Fruit fly (Drosophila melanogaster) whole organism, embryonic: Measurements from ENCODE around the gene CG33268.

Experiments used
- Asciz ChIP-seq: fragments of 200-800 bp; sonication (Bioruptor generic); optimal IDR thresholded peaks from 2 replicates; lab custom pipeline; 2017; ENCODE audit warnings: missing biosample characterization, mild to moderate bottlenecking, missing genetic modification characterization, missing genetic modification reagents
- Bdp1 ChIP-seq: fragments of 200-800 bp; sonication (Bioruptor generic); optimal IDR thresholded peaks from 3 replicates; lab custom pipeline; 2016; ENCODE audit warnings: missing biosample characterization, missing genetic modification characterization
- Bgb ChIP-seq: fragments of 200-800 bp; sonication (Bioruptor generic); IDR thresholded peaks from 2 replicates; pipeline ENCODE4 v1.3.6; 2022; ENCODE audit warnings: missing biosample characterization, missing genetic modification characterization; ENCODE audit not compliant: partially characterized antibody
- C15 ChIP-seq: fragments of 200-800 bp; sonication (Bioruptor generic); IDR thresholded peaks from 3 replicates; pipeline ENCODE4 v1.3.6; 2022; ENCODE audit warnings: missing biosample characterization, missing genetic modification characterization
- CG10267 ChIP-seq: fragments of 200-800 bp; sonication (Bioruptor generic); optimal IDR thresholded peaks from 2 replicates; lab custom pipeline; 2018; ENCODE audit warnings: missing biosample characterization, mild to moderate bottlenecking, missing genetic modification characterization, moderate library complexity
- CG11085 ChIP-seq: fragments of 200-800 bp; sonication (Bioruptor generic); IDR thresholded peaks from 2 replicates; pipeline ENCODE4 v1.3.6; 2022; ENCODE audit warnings: missing biosample characterization, missing genetic modification characterization
- CG12155 ChIP-seq: fragments of 200-800 bp; sonication (Bioruptor generic); optimal IDR thresholded peaks from 3 replicates; lab custom pipeline; 2016; ENCODE audit warnings: missing biosample characterization, missing genetic modification characterization
- CG14860 ChIP-seq: fragments of 200-800 bp; sonication (Bioruptor generic); IDR thresholded peaks from 3 replicates; pipeline ENCODE4 v1.3.6; 2022; ENCODE audit warnings: missing biosample characterization, missing genetic modification characterization; ENCODE audit not compliant: partially characterized antibody
- CG16779 ChIP-seq: fragments of 200-800 bp; sonication (Bioruptor generic); IDR thresholded peaks from 2 replicates; pipeline ENCODE4 v1.3.6; 2022; ENCODE audit warnings: missing biosample characterization, missing genetic modification characterization
- CG17612 ChIP-seq: fragments of 200-800 bp; sonication (Bioruptor generic); IDR thresholded peaks from 2 replicates; pipeline ENCODE4 v1.3.6; 2022; ENCODE audit warnings: missing biosample characterization, missing genetic modification characterization
- CG17802 ChIP-seq: fragments of 200-800 bp; sonication (Bioruptor generic); optimal IDR thresholded peaks from 2 replicates; lab custom pipeline; 2018; ENCODE audit warnings: missing biosample characterization, mild to moderate bottlenecking, missing genetic modification characterization, moderate library complexity
- CG30431 ChIP-seq: fragments of 200-800 bp; sonication (Bioruptor generic); optimal IDR thresholded peaks from 2 replicates; lab custom pipeline; 2017; ENCODE audit warnings: missing biosample characterization, missing genetic modification characterization
- CG31224 ChIP-seq: fragments of 200-800 bp; sonication (Bioruptor generic); IDR thresholded peaks from 2 replicates; pipeline ENCODE4 v1.3.6; 2022; ENCODE audit warnings: missing biosample characterization, missing genetic modification characterization
- CG3281 ChIP-seq: fragments of 200-800 bp; sonication (Bioruptor generic); optimal IDR thresholded peaks from 3 replicates; lab custom pipeline; 2017; ENCODE audit warnings: missing biosample characterization, mild to moderate bottlenecking, missing genetic modification characterization
- CG4360 ChIP-seq: fragments of 200-800 bp; sonication (Bioruptor generic); IDR thresholded peaks from 2 replicates; pipeline ENCODE4 v1.3.6; 2022; ENCODE audit warnings: missing biosample characterization, missing genetic modification characterization
- CG4404 ChIP-seq: fragments of 200-800 bp; sonication (Bioruptor generic); IDR thresholded peaks from 2 replicates; pipeline ENCODE4 v1.3.6; 2022; ENCODE audit warnings: missing biosample characterization, missing genetic modification characterization
- CG6813 ChIP-seq: fragments of 200-800 bp; sonication (Bioruptor generic); optimal IDR thresholded peaks from 2 replicates; lab custom pipeline; 2017; ENCODE audit warnings: missing biosample characterization, missing genetic modification characterization, mild to moderate bottlenecking, moderate library complexity, missing genetic modification reagents
- CG7987 ChIP-seq: fragments of 200-800 bp; sonication (Bioruptor generic); optimal IDR thresholded peaks from 2 replicates; lab custom pipeline; 2018; ENCODE audit warnings: missing biosample characterization, mild to moderate bottlenecking, missing genetic modification characterization, moderate library complexity
- CG8290 ChIP-seq, 3 experiments: fragments of 200-800 bp; sonication (Bioruptor generic); optimal IDR thresholded peaks; 2 replicates each; lab custom pipeline; 2016 to 2019; ENCODE audit warnings: missing biosample characterization in 3 of 3, missing genetic modification characterization in 3 of 3, mild to moderate bottlenecking in 2 of 3, moderate library complexity in 1 of 3
- CG8765 ChIP-seq: fragments of 200-800 bp; sonication (Bioruptor generic); IDR thresholded peaks from 2 replicates; pipeline ENCODE4 v1.3.6; 2022; ENCODE audit warnings: missing biosample characterization, missing genetic modification characterization
- Chrac-16 ChIP-seq: fragments of 200-800 bp; sonication (Bioruptor generic); optimal IDR thresholded peaks from 3 replicates; lab custom pipeline; 2016; ENCODE audit warnings: missing biosample characterization, missing genetic modification characterization
- CrebB ChIP-seq: fragments of 200-800 bp; sonication (Bioruptor generic); optimal IDR thresholded peaks from 3 replicates; lab custom pipeline; 2018; ENCODE audit warnings: missing biosample characterization, mild to moderate bottlenecking, missing genetic modification characterization
- Deaf1 ChIP-seq: fragments of 200-800 bp; optimal IDR thresholded peaks from 3 replicates; lab custom pipeline; 2019; ENCODE audit warnings: missing biosample characterization, mild to moderate bottlenecking, missing genetic modification characterization, moderate library complexity
- Dip3 ChIP-seq: fragments of 200-800 bp; sonication (Bioruptor generic); optimal IDR thresholded peaks from 3 replicates; lab custom pipeline; 2016; ENCODE audit warnings: missing biosample characterization, missing genetic modification characterization
- Drgx ChIP-seq: fragments of 200-800 bp; sonication (Bioruptor generic); IDR thresholded peaks from 2 replicates; pipeline ENCODE4 v1.3.6; 2022; ENCODE audit warnings: missing biosample characterization, missing genetic modification characterization
- Fer2 ChIP-seq: fragments of 200-800 bp; sonication (Bioruptor generic); optimal IDR thresholded peaks from 2 replicates; lab custom pipeline; 2018; ENCODE audit warnings: missing biosample characterization, mild to moderate bottlenecking, missing genetic modification characterization, moderate library complexity
- HLH4C ChIP-seq: fragments of 200-800 bp; sonication (Bioruptor generic); IDR thresholded peaks from 3 replicates; pipeline ENCODE4 v1.3.6; 2022; ENCODE audit warnings: missing biosample characterization, missing genetic modification characterization; ENCODE audit not compliant: partially characterized antibody
- HmgZ ChIP-seq: fragments of 200-800 bp; sonication (Bioruptor generic); optimal IDR thresholded peaks from 2 replicates; lab custom pipeline; 2018; ENCODE audit warnings: missing biosample characterization, mild to moderate bottlenecking, missing genetic modification characterization
- Max ChIP-seq: fragments of 200-800 bp; sonication (Bioruptor generic); optimal IDR thresholded peaks from 2 replicates; lab custom pipeline; 2016; ENCODE audit warnings: missing biosample characterization, mild to moderate bottlenecking, missing genetic modification characterization
- Med ChIP-seq: fragments of 200-800 bp; sonication (Bioruptor generic); peaks from one replicate; lab custom pipeline; 2016; ENCODE audit warnings: missing biosample characterization, missing genetic modification characterization, mild to moderate bottlenecking, inconsistent platforms, moderate library complexity
- Nf-YC ChIP-seq: fragments of 200-800 bp; optimal IDR thresholded peaks from 3 replicates; lab custom pipeline; 2019; ENCODE audit warnings: missing biosample characterization, mild to moderate bottlenecking, missing genetic modification characterization, moderate library complexity
- Pdp1 ChIP-seq, 2 experiments: fragments of 200-800 bp; sonication (Bioruptor generic); optimal IDR thresholded peaks; 3 replicates each; lab custom pipeline; 2016; ENCODE audit warnings: missing biosample characterization in 2 of 2, missing genetic modification characterization in 2 of 2, mild to moderate bottlenecking in 1 of 2, moderate library complexity in 1 of 2
- Side ChIP-seq: fragments of 200-800 bp; sonication (Bioruptor generic); optimal IDR thresholded peaks from 2 replicates; lab custom pipeline; 2016; ENCODE audit warnings: missing biosample characterization, missing genetic modification characterization
- Sox100B ChIP-seq: fragments of 200-800 bp; sonication (Bioruptor generic); optimal IDR thresholded peaks from 3 replicates; lab custom pipeline; 2018; ENCODE audit warnings: missing biosample characterization, mild to moderate bottlenecking, missing genetic modification characterization
- bsh ChIP-seq, 2 experiments: fragments of 200-800 bp; sonication (Bioruptor generic); optimal IDR thresholded peaks; 2 replicates each; lab custom pipeline; 2017 to 2018; ENCODE audit warnings: mild to moderate bottlenecking in 2 of 2, missing biosample characterization in 2 of 2, missing genetic modification characterization in 2 of 2, moderate library complexity in 1 of 2
- dan ChIP-seq: fragments of 200-800 bp; sonication (Bioruptor generic); IDR thresholded peaks from 2 replicates; pipeline ENCODE4 v1.3.6; 2022; ENCODE audit warnings: missing biosample characterization, missing genetic modification characterization
- gro ChIP-seq: fragments of 200-800 bp; sonication (Bioruptor generic); optimal IDR thresholded peaks from 2 replicates; lab custom pipeline; 2016; ENCODE audit warnings: missing biosample characterization, missing genetic modification characterization
- hkb ChIP-seq, 2 experiments: fragments of 200-800 bp in 1 of 2; fragments of >200 bp in 1 of 2; sonication (Bioruptor generic) in 1 of 2; IDR thresholded peaks in 1 of 2; optimal IDR thresholded peaks in 1 of 2; 2 replicates each; pipeline versions ENCODE4 v1.3.6 to Lab custom; 2017 to 2022; ENCODE audit warnings: missing biosample characterization in 1 of 2, missing genetic modification characterization in 1 of 2
- inv ChIP-seq: fragments of 200-800 bp; sonication (Bioruptor generic); IDR thresholded peaks from 2 replicates; pipeline ENCODE4 v1.3.6; 2022; ENCODE audit warnings: missing biosample characterization, missing genetic modification characterization; ENCODE audit not compliant: partially characterized antibody
- lilli ChIP-seq: fragments of 200-800 bp; sonication (Bioruptor generic); optimal IDR thresholded peaks from 3 replicates; lab custom pipeline; 2016; ENCODE audit warnings: missing biosample characterization, missing genetic modification characterization
- nom ChIP-seq: fragments of 200-800 bp; sonication (Bioruptor generic); optimal IDR thresholded peaks from 2 replicates; lab custom pipeline; 2017; ENCODE audit warnings: missing biosample characterization, missing genetic modification characterization, mild to moderate bottlenecking, moderate library complexity, missing genetic modification reagents
- rib ChIP-seq: fragments of 200-800 bp; sonication (Bioruptor generic); IDR thresholded peaks from 2 replicates; pipeline ENCODE4 v1.3.6; 2022; ENCODE audit warnings: missing biosample characterization, missing genetic modification characterization
- tx ChIP-seq: fragments of 200-800 bp; sonication (Bioruptor generic); optimal IDR thresholded peaks from 2 replicates; lab custom pipeline; 2016; ENCODE audit warnings: missing biosample characterization, missing genetic modification characterization
- vvl ChIP-seq: fragments of 200-800 bp; sonication (Bioruptor generic); IDR thresholded peaks from 2 replicates; pipeline ENCODE4 v1.3.6; 2022; ENCODE audit warnings: missing biosample characterization, missing genetic modification characterization
- z ChIP-seq: fragments of 200-800 bp; sonication (Bioruptor generic); IDR thresholded peaks from 3 replicates; pipeline ENCODE4 v1.3.6; 2022; ENCODE audit warnings: missing biosample characterization, missing genetic modification characterization
- zen ChIP-seq: fragments of 200-800 bp; sonication (Bioruptor generic); optimal IDR thresholded peaks from 3 replicates; lab custom pipeline; 2018; ENCODE audit warnings: missing biosample characterization, mild to moderate bottlenecking, missing genetic modification characterization, moderate library complexity

CG33268 gene

dm6 chr3L:11636829-11637228 is 45.8 kb upstream of the CG33268 start (continued):
- TF ChIP-seq CG4360 (GFP tag; lab: Robert Waterston, UW) (no peak), CG6813 (GFP tag; lab: Kevin White, UChicago) (peak; percentile 10), CG17612 (GFP tag; lab: Robert Waterston, UW) (no peak), Med (peak; percentile 63), Deaf1 (no peak), Sox100B (GFP tag; lab: Kevin White, UChicago) (no peak), Asciz (GFP tag; lab: Kevin White, UChicago) (peak; percentile 34), CG8765 (no peak), CG7987 (peak; percentile 16), CG31224 (GFP tag; lab: Robert Waterston, UW) (no peak), CrebB (tag; lab: Kevin White, UChicago) (no peak), Dip3 (GFP tag; lab: Kevin White, UChicago) (no peak), Side (GFP tag; lab: Kevin White, UChicago) (no peak)

dm6 chr3L:11634551-11634950 is 43.5 kb upstream of the CG33268 start:
- peak in 1 of 2 experiments; percentile 83 for TF ChIP-seq bsh (GFP tag; optimal IDR thresholded peaks at IDR 0.05; lab: Kevin White, UChicago)
- TF ChIP-seq HLH4C (GFP tag; lab: Robert Waterston, UW): no peak
- no peak for TF ChIP-seq gro
- no peak for TF ChIP-seq lilli (GFP tag; lab: Kevin White, UChicago)
- TF ChIP-seq CG8290 (GFP tag; optimal IDR thresholded peaks at IDR 0.05; lab: Kevin White, UChicago): no peak
- TF ChIP-seq CG8290 (tag; optimal IDR thresholded peaks at IDR 0.05; lab: Kevin White, UChicago): no peak
- no peak for TF ChIP-seq CG4404
- TF ChIP-seq CG30431: no peak
- no peak for TF ChIP-seq CG14860
- TF ChIP-seq Drgx: peak; percentile 64
- TF ChIP-seq HmgZ (tag; lab: Kevin White, UChicago): no peak
- peak; percentile 81 for TF ChIP-seq nom (GFP tag; lab: Kevin White, UChicago)
- no peak for TF ChIP-seq dan (GFP tag; lab: Robert Waterston, UW)

- TF ChIP-seq rib (GFP tag; lab: Robert Waterston, UW): 0 out of 2 replicates have a peak, but pooled peaks have one; percentile 20
- 0 out of 2 replicates have a peak, but pooled peaks have one; percentile 11 for TF ChIP-seq CG16779 (GFP tag; lab: Robert Waterston, UW)
- TF ChIP-seq CG3281 (GFP tag; lab: Kevin White, UChicago): no peak
These were observed 40.1 kb upstream of the CG33268 start, which contains the start of gene CG32091 for dm6 chr3L:11631092-11631491. Gene CG32091, plus strand, starts transcription at chr3L:11631392.

DNA sequence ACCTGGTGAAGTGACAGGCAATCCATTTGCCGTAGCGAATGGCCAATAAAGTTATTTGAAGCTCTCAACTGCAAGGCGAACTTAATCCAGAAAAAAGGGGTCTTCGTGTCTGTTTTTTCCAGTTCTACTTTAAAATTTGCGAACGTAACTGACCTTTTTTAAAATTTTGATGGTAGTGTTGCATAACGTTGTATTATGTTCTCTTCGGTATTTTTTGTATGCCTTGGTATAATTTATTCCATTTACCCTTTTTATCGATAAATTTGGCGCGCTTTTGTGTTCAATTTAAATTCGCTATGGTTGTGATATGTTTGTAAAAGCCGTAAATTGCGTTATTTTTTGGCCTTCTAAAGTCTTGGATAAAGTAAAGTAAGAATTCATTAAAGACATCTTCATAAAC is 39.7 kb upstream of the CG33268 start:
- no peak for TF ChIP-seq Bgb (GFP tag; lab: Robert Waterston, UW)
- no peak for TF ChIP-seq CG17802 (tag; lab: Kevin White, UChicago)
- no peak for TF ChIP-seq Nf-YC (tag; lab: Kevin White, UChicago)
- no peak for TF ChIP-seq inv
- TF ChIP-seq C15 (GFP tag; lab: Robert Waterston, UW): no peak
- no peak for TF ChIP-seq zen (tag; lab: Kevin White, UChicago)
- TF ChIP-seq CG10267 (tag; lab: Kevin White, UChicago): peak; percentile 93
- TF ChIP-seq Pdp1 (GFP tag; optimal IDR thresholded peaks at IDR 0.05; lab: Kevin White, UChicago): peak in 1 of 2 experiments; percentile 64
- no peak for TF ChIP-seq CG11085 (GFP tag; lab: Robert Waterston, UW)
- TF ChIP-seq tx: no peak
- no peak for TF ChIP-seq Fer2 (tag; lab: Kevin White, UChicago)
- TF ChIP-seq CG8290 (GFP tag; optimal IDR thresholded peaks at IDR 0.05; lab: Kevin White, UChicago): no peak
- no peak for TF ChIP-seq CG8290 (tag; optimal IDR thresholded peaks at IDR 0.05; lab: Kevin White, UChicago)
- TF ChIP-seq Chrac-16 (GFP tag; lab: Kevin White, UChicago): no peak
- TF ChIP-seq vvl (GFP tag; lab: Robert Waterston, UW): peak; percentile 91
- TF ChIP-seq Bdp1: no peak
- no peak for TF ChIP-seq Max
- TF ChIP-seq z (GFP tag; lab: Robert Waterston, UW): no peak
- TF ChIP-seq hkb (optimal IDR thresholded peaks at IDR 0.05; lab: Kevin White, UChicago): no peak
- no peak for TF ChIP-seq hkb (GFP tag; IDR thresholded peaks at IDR 0.05; lab: Robert Waterston, UW)
- TF ChIP-seq CG12155 (GFP tag; lab: Kevin White, UChicago): no peak
